Fruit fly (Drosophila melanogaster) Kc167 (cell line): ENCODE results near the gene Ir87a.

ENCODE experiments used
- h ChIP-seq: fragments of >200 bp; optimal IDR thresholded peaks from 3 replicates; lab custom pipeline; 2018; ENCODE audit warnings: missing external identifiers
- insv ChIP-seq: fragments of >200 bp; optimal IDR thresholded peaks from 3 replicates; lab custom pipeline; 2018; ENCODE audit warnings: missing external identifiers
- psq ChIP-seq: fragments of >200 bp; optimal IDR thresholded peaks from 2 replicates; lab custom pipeline; 2017; ENCODE audit warnings: missing external identifiers

DNA sequence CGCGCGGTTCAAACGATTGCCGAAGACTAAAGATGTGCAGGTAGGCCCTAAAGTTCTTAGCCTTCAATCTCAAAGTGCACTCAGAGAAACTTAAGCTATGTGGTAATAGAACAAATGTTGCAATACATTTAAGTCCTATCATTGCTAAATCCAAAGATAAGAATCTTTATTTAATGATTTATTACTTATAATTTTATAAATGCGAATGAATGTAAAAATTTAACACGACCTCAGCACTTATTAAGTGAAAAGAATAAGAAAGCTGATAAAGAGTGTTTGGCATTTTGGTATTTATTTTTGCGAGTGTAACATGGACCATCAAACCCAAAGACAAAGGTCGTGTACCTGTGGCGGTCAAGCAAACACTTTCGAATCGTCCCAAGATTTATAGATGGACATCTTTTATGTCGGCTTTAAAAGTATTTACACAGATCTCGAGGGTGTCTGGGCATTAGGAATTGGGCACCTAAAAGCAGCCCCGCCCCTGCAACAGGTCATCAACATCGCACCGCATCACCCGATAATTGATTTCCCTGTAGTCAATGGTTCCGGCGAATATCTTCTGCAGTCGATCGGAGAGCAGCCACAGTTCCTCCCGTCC is 15.1 kb upstream of the Ir87a start, which contains the start of gene yellow-e3:
- TF ChIP-seq insv (lab: Kevin White, UChicago) (no peak), psq (lab: Kevin White, UChicago) (no peak), h (lab: Kevin White, UChicago) (no peak)
